Comparison of ENCODE assay signal across 4 fruit fly cellular contexts in the genomic region with DNA sequence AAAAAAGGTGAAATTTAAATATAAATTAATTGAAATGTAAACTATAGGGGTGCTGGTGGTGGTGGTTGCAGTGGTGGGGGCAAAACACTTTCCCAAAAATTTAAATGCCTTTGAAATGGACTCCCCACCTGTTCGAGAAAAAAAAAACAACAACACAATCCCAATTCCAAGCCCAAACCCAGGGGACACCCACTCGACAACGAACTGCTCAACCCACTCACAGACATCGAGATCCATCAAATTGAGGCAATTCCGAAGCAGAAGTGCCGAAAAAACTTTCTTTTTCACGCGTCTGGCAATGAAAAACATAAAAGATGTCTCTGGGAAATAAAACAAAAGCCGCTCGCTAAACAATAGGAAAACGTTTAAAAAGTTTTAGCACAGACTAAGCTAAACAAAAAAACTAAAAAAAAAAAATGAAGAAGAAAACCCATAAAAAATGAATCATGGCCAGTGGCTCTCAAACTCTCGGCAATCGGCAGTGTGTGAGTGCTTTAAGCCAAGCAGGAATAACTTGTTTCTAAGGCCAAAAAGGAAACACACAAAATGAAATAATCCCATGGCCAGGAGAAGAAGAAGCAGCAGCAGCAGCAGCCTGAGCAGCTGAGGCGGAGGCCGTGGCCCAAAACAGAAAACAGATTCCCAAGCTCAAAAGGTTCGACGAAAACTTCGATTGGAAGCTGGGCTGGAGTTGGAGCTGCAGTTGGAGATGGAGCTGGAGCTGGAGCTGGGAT.
A peak's percentile ranks its signal among the peaks of the same experiment; 100 is the strongest.
TF ChIP-seq lines count a peak whose summit lies in the region.

No protein-coding gene starts in this region.

- no peak for TF ChIP-seq CTCF in whole organism, embryonic (GFP tag; optimal IDR thresholded peaks at IDR 0.05; lab: Kevin White, UChicago)

TF ChIP-seq in whole organism, embryonic, 481 proteins besides CTCF, POLR2A, EP300 and RAD21 (continues in another document):
- TF ChIP-seq Blimp-1 (GFP tag; optimal IDR thresholded peaks at IDR 0.05; lab: Kevin White, UChicago): peak; percentile 50
- TF ChIP-seq nau (GFP tag; optimal IDR thresholded peaks at IDR 0.05; lab: Kevin White, UChicago): no peak
- no peak for TF ChIP-seq sisA (GFP tag; IDR thresholded peaks at IDR 0.05; lab: Robert Waterston, UW)
- TF ChIP-seq CG15696 (tag; optimal IDR thresholded peaks at IDR 0.05; lab: Kevin White, UChicago): no peak
- no peak for TF ChIP-seq az2 (GFP tag; optimal IDR thresholded peaks at IDR 0.05; lab: Kevin White, UChicago)
- peak; percentile 40 for TF ChIP-seq CG6654 (GFP tag; optimal IDR thresholded peaks at IDR 0.05; lab: Kevin White, UChicago)
- TF ChIP-seq tin (GFP tag; optimal IDR thresholded peaks at IDR 0.05; lab: Kevin White, UChicago): no peak
- TF ChIP-seq slp2 (GFP tag; optimal IDR thresholded peaks at IDR 0.05; lab: Kevin White, UChicago): no peak
- TF ChIP-seq NC2α (GFP tag; optimal IDR thresholded peaks at IDR 0.05; lab: Kevin White, UChicago): no peak
- no peak for TF ChIP-seq tup (GFP tag; optimal IDR thresholded peaks at IDR 0.05; lab: Kevin White, UChicago)
- TF ChIP-seq CG2116 (GFP tag; optimal IDR thresholded peaks at IDR 0.05; lab: Kevin White, UChicago): no peak
- TF ChIP-seq nom (GFP tag; optimal IDR thresholded peaks at IDR 0.05; lab: Kevin White, UChicago): peak; percentile 27
- no peak for TF ChIP-seq CG6854 (GFP tag; optimal IDR thresholded peaks at IDR 0.05; lab: Kevin White, UChicago)
- TF ChIP-seq corto (GFP tag; optimal IDR thresholded peaks at IDR 0.05; lab: Kevin White, UChicago): no peak
- peak; percentile 55; the same call in 2 of the 3 replicates for TF ChIP-seq sr (GFP tag; IDR thresholded peaks at IDR 0.05; lab: Robert Waterston, UW)
- TF ChIP-seq Eip74EF (GFP tag; optimal IDR thresholded peaks at IDR 0.05; lab: Kevin White, UChicago): no peak
- TF ChIP-seq CG18476 (GFP tag; optimal IDR thresholded peaks at IDR 0.05; lab: Kevin White, UChicago): no peak
- TF ChIP-seq CG1602 (GFP tag; optimal IDR thresholded peaks at IDR 0.05; lab: Kevin White, UChicago): no peak
- no peak for TF ChIP-seq CG6175 (GFP tag; IDR thresholded peaks at IDR 0.05; lab: Robert Waterston, UW)
- TF ChIP-seq B-H2 (GFP tag; optimal IDR thresholded peaks at IDR 0.05; lab: Kevin White, UChicago): no peak
- TF ChIP-seq CG9609 (GFP tag; optimal IDR thresholded peaks at IDR 0.05; lab: Kevin White, UChicago): no peak

TF ChIP-seq in whole organism, prepupa, 60 proteins besides CTCF, POLR2A, EP300 and RAD21:
- TF ChIP-seq Hr39 (GFP tag; optimal IDR thresholded peaks at IDR 0.05; lab: Kevin White, UChicago) (no peak), CG15336 (GFP tag; IDR thresholded peaks at IDR 0.05; lab: Robert Waterston, UW) (no peak), pdm3 (GFP tag; optimal IDR thresholded peaks at IDR 0.05; lab: Kevin White, UChicago) (no peak), ss (GFP tag; optimal IDR thresholded peaks at IDR 0.05; lab: Kevin White, UChicago) (peak in 1 of 2 experiments; percentile 4), fd85E (GFP tag; optimal IDR thresholded peaks at IDR 0.05; lab: Kevin White, UChicago) (no peak), fkh (GFP tag; optimal IDR thresholded peaks at IDR 0.05; lab: Kevin White, UChicago) (no peak), CG6854 (GFP tag; optimal IDR thresholded peaks at IDR 0.05; lab: Kevin White, UChicago) (peak; percentile 35), CG6808 (GFP tag; optimal IDR thresholded peaks at IDR 0.05; lab: Kevin White, UChicago) (no peak), Lpt (GFP tag; optimal IDR thresholded peaks at IDR 0.05; lab: Kevin White, UChicago) (no peak), cyc (GFP tag; optimal IDR thresholded peaks at IDR 0.05; lab: Kevin White, UChicago) (no peak), CG6276 (GFP tag; optimal IDR thresholded peaks at IDR 0.05; lab: Kevin White, UChicago) (no peak), acj6 (GFP tag; optimal IDR thresholded peaks at IDR 0.05; lab: Kevin White, UChicago) (no peak), CG8119 (GFP tag; IDR thresholded peaks at IDR 0.05; lab: Robert Waterston, UW) (no peak)

TF ChIP-seq in whole organism, pupa, 21 proteins besides CTCF, POLR2A, EP300 and RAD21:
- TF ChIP-seq CG12605 (GFP tag; IDR thresholded peaks at IDR 0.05; lab: Robert Waterston, UW) (no peak), CG13204 (GFP tag; optimal IDR thresholded peaks at IDR 0.05; lab: Kevin White, UChicago) (peak; percentile 31)

TF ChIP-seq in whole organism, wandering third instar larva, 38 proteins besides CTCF, POLR2A, EP300 and RAD21:
- TF ChIP-seq pan (optimal IDR thresholded peaks at IDR 0.05; lab: Kevin White, UChicago) (no peak), br (GFP tag; optimal IDR thresholded peaks at IDR 0.05; lab: Kevin White, UChicago) (no peak), Jra (GFP tag; optimal IDR thresholded peaks at IDR 0.05; lab: Kevin White, UChicago) (no peak), CG32264 (GFP tag; optimal IDR thresholded peaks at IDR 0.05; lab: Kevin White, UChicago) (no peak), N (GFP tag; optimal IDR thresholded peaks at IDR 0.05; lab: Kevin White, UChicago) (no peak), brk (GFP tag; optimal IDR thresholded peaks at IDR 0.05; lab: Kevin White, UChicago) (no peak), Abd-B (GFP tag; optimal IDR thresholded peaks at IDR 0.05; lab: Kevin White, UChicago) (no peak), Dfd (GFP tag; optimal IDR thresholded peaks at IDR 0.05; lab: Kevin White, UChicago) (no peak), fru (GFP tag; optimal IDR thresholded peaks at IDR 0.05; lab: Kevin White, UChicago) (peak; percentile 7), dl (GFP tag; optimal IDR thresholded peaks at IDR 0.05; lab: Kevin White, UChicago; ENCODE audit: insufficient read depth in 1 of 2, partially characterized antibody in 2 of 2) (no peak), Hr83 (GFP tag; optimal IDR thresholded peaks at IDR 0.05; lab: Kevin White, UChicago; ENCODE audit: poor library complexity, severe bottlenecking) (no peak), lola (GFP tag; optimal IDR thresholded peaks at IDR 0.05; lab: Kevin White, UChicago) (no peak), dmrt93B (GFP tag; optimal IDR thresholded peaks at IDR 0.05; lab: Kevin White, UChicago) (no peak), Sp1 (GFP tag; optimal IDR thresholded peaks at IDR 0.05; lab: Kevin White, UChicago) (no peak), CrebA (GFP tag; optimal IDR thresholded peaks at IDR 0.05; lab: Kevin White, UChicago; ENCODE audit: borderline replicate concordance) (peak; percentile 51), jim (GFP tag; optimal IDR thresholded peaks at IDR 0.05; lab: Kevin White, UChicago) (no peak), Vsx2 (GFP tag; optimal IDR thresholded peaks at IDR 0.05; lab: Kevin White, UChicago; ENCODE audit: partially characterized antibody) (peak; percentile 55), GATAd (GFP tag; optimal IDR thresholded peaks at IDR 0.05; lab: Kevin White, UChicago) (no peak), sage (GFP tag; optimal IDR thresholded peaks at IDR 0.05; lab: Kevin White, UChicago) (no peak), Mio (GFP tag; optimal IDR thresholded peaks at IDR 0.05; lab: Kevin White, UChicago) (no peak), ey (GFP tag; optimal IDR thresholded peaks at IDR 0.05; lab: Kevin White, UChicago) (no peak), sv (GFP tag; optimal IDR thresholded peaks at IDR 0.05; lab: Kevin White, UChicago) (no peak), Dif (GFP tag; optimal IDR thresholded peaks at IDR 0.05; lab: Kevin White, UChicago; ENCODE audit: partially characterized antibody) (no peak), tai (GFP tag; optimal IDR thresholded peaks at IDR 0.05; lab: Kevin White, UChicago) (no peak), CG9705 (GFP tag; optimal IDR thresholded peaks at IDR 0.05; lab: Kevin White, UChicago) (no peak), dsf (GFP tag; optimal IDR thresholded peaks at IDR 0.05; lab: Kevin White, UChicago; ENCODE audit: borderline replicate concordance) (no peak), Rel (GFP tag; optimal IDR thresholded peaks at IDR 0.05; lab: Kevin White, UChicago) (peak; percentile 7), Rel (tag; optimal IDR thresholded peaks at IDR 0.05; lab: Kevin White, UChicago) (no peak), rgr (GFP tag; optimal IDR thresholded peaks at IDR 0.05; lab: Kevin White, UChicago) (no peak), woc (GFP tag; optimal IDR thresholded peaks at IDR 0.05; lab: Kevin White, UChicago) (no peak), Hnf4 (GFP tag; optimal IDR thresholded peaks at IDR 0.05; lab: Kevin White, UChicago) (no peak), HLH106 (tag; optimal IDR thresholded peaks at IDR 0.05; lab: Kevin White, UChicago) (no peak), foxo (GFP tag; optimal IDR thresholded peaks at IDR 0.05; lab: Kevin White, UChicago) (no peak)
